Worm (Caenorhabditis elegans) whole organism, L4/young adult: ENCODE measurements around the gene W03C9.8.

Source experiments
- W03F9.2 ChIP-seq: fragments of 150-350 bp; optimal IDR thresholded peaks from 2 replicates; lab custom pipeline; 2014; ENCODE audit warnings: missing biosample characterization, missing genetic modification characterization
- him-1 ChIP-seq: sonication (generic microtip); optimal IDR thresholded peaks from 2 replicates; lab custom pipeline; 2016; ENCODE audit warnings: missing genotype, missing genetic modification reagents, missing genetic modification characterization, missing compliant biosample characterization

DNA sequence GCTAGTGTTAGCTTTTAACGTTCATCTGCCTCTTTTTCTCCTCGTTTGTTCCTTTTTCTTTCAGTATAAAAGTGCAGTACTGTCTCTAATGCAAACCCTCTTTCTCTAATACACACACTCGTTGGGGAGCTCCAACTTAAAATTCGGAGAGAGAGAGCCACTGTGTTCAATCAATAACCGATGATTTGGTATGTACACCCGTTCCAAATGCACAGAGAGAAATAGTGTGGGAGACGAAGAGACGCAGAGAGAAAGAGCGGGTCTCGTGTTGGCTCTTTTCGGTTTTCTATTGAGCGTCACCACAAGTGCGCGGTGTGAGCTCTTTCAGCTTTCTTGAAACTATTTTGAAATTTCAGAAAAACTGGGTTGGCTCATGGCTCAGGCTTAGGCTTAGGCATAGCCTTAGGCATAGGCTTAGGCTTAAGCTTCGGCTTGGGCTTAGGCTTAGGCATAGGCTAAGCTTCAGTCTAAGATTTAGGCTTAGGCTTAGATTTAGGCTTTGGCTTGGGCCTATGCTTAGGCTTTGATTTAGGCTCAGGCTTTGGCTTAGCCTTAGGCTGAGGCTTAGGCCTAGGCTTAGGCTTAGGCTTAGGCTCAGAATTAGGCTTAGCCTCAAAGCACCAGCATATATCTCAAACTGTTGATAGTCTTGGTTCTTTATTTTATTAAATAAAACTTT lies 24.8 kb upstream of the W03C9.8 start:
- TF ChIP-seq him-1 (tag; lab: Kevin White, UChicago) (no peak), W03F9.2 (no peak)
